Fruit fly (Drosophila melanogaster) S2 (cell line): ENCODE data around the gene Grik.

Experiments used
- CG8478 ChIP-seq: fragments of >200 bp; optimal IDR thresholded peaks from 2 replicates; lab custom pipeline; 2018
- CTCF ChIP-seq, 2 experiments: fragments of >200 bp; optimal IDR thresholded peaks; 2 replicates each; lab custom pipeline; 2018

DNA sequence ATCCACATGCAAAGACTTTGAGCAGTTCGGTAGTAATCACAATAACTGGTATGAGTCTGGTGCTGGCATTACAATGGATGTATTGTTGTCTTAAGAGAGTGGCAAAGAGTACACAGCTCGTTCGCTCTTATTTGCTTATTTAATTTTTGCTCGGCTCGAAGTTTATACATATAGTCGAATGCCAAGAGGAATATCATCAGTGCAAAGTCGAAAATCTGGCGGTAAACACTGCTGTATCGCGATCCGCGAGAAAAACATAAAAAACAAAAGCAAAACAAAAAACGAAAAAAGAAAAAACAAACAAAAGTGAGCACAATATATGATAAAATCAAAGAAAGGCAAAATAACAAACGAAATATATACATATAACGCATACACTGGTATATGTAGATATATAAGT is 12.3 kb downstream of the Grik start, which contains the start of gene hdly:
- no peak for TF ChIP-seq CG8478 (lab: Kevin White, UChicago)
- no peak for TF ChIP-seq CTCF (optimal IDR thresholded peaks at IDR 0.05; lab: Kevin White, UChicago)
